Fruit fly (Drosophila melanogaster): ENCODE measurements around the gene JMJD7.

JMJD7 gene

DNA sequence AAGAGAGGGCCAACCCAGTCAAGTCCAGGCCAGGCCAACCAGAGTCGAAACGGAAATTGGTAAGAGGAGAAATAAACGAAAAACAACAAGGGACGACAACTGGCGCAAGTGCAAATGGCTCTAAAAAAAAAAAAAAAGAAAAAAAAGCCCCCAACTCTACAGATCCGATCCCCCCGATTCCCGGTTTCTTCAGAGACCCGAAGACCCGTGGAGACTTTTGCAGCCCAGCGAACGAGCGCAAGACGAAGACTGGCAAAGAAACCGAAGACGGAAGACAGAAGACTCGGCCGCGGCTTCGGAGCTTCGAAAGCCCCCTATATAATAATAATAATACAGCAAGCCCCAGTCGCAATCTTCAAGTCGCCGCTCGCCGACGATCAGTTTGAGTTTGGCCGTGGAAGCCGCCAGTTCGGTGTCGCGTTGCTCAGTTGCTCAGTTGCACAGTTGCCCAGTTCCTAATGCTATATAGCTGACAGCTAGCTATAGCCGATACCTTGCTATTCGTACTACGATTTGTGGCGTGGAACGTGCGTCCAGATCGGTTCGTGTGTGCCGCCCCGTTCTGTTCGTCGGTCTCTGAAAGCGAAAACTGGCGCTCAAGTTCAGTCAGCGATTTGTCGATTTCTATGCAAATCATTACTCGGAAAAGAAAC lies 44.4 kb upstream of the JMJD7 start (continued):
- peak; percentile 29; the same call in 1 of the 2 replicates for TF ChIP-seq Rfx (GFP tag; IDR thresholded peaks at IDR 0.05)
- no peak for TF ChIP-seq Elba2 (GFP tag; optimal IDR thresholded peaks at IDR 0.05)
- TF ChIP-seq CG7839 (tag; optimal IDR thresholded peaks at IDR 0.05), result no peak
- TF ChIP-seq CG11695 (GFP tag; IDR thresholded peaks at IDR 0.05), result no peak
- no peak for TF ChIP-seq Ravus (GFP tag; IDR thresholded peaks at IDR 0.05)
- no peak for TF ChIP-seq CG9876 (GFP tag; optimal IDR thresholded peaks at IDR 0.05)
- no peak for TF ChIP-seq dati (GFP tag; IDR thresholded peaks at IDR 0.05)
- TF ChIP-seq Tbp (GFP tag; optimal IDR thresholded peaks at IDR 0.05), result no peak
- peak; percentile 57 for TF ChIP-seq sqz (GFP tag; optimal IDR thresholded peaks at IDR 0.05)
- TF ChIP-seq gsb (GFP tag; IDR thresholded peaks at IDR 0.05), result no peak
- no peak for TF ChIP-seq CG10147 (GFP tag; optimal IDR thresholded peaks at IDR 0.05)
- TF ChIP-seq CG4282 (GFP tag; optimal IDR thresholded peaks at IDR 0.05), result no peak
- TF ChIP-seq h (optimal IDR thresholded peaks at IDR 0.05), result no peak
- peak; percentile 96 for TF ChIP-seq Deaf1 (tag; optimal IDR thresholded peaks at IDR 0.05)
- no peak for TF ChIP-seq trem (tag; optimal IDR thresholded peaks at IDR 0.05)
- no peak for TF ChIP-seq CG32532 (GFP tag; IDR thresholded peaks at IDR 0.05)
- TF ChIP-seq CG12236 (GFP tag; optimal IDR thresholded peaks at IDR 0.05), result no peak
- no peak for TF ChIP-seq CG17186 (GFP tag; optimal IDR thresholded peaks at IDR 0.05)
- no peak for TF ChIP-seq CG6654 (GFP tag; optimal IDR thresholded peaks at IDR 0.05)
- no peak for TF ChIP-seq slp2 (GFP tag; optimal IDR thresholded peaks at IDR 0.05)
- no peak for TF ChIP-seq CkIIα-i1 (GFP tag; IDR thresholded peaks at IDR 0.05)
- TF ChIP-seq al (GFP tag; IDR thresholded peaks at IDR 0.05), result no peak
- peak; percentile 82 for TF ChIP-seq abd-A (tag; optimal IDR thresholded peaks at IDR 0.05)
- no peak for TF ChIP-seq Stat92E (GFP tag; optimal IDR thresholded peaks at IDR 0.05)
- no peak for TF ChIP-seq schlank (tag; optimal IDR thresholded peaks at IDR 0.05)
- TF ChIP-seq Xrp1 (GFP tag; IDR thresholded peaks at IDR 0.05), result no peak
- TF ChIP-seq CG3838 (GFP tag; optimal IDR thresholded peaks at IDR 0.05), result no peak
- TF ChIP-seq sna (GFP tag; IDR thresholded peaks at IDR 0.05; ENCODE audit: partially characterized antibody), result no peak
- TF ChIP-seq lab (GFP tag; optimal IDR thresholded peaks at IDR 0.05), result no peak
- no peak for TF ChIP-seq CrebB (tag; optimal IDR thresholded peaks at IDR 0.05)
- TF ChIP-seq vnd (GFP tag; IDR thresholded peaks at IDR 0.05; ENCODE audit: partially characterized antibody), result no peak
- TF ChIP-seq HLH54F (GFP tag; optimal IDR thresholded peaks at IDR 0.05), result no peak
- no peak for TF ChIP-seq CG4404 (GFP tag; IDR thresholded peaks at IDR 0.05)
- TF ChIP-seq gcm (GFP tag; optimal IDR thresholded peaks at IDR 0.05), result no peak
- no peak for TF ChIP-seq CG9817 (tag; optimal IDR thresholded peaks at IDR 0.05)
- TF ChIP-seq CG17802 (tag; optimal IDR thresholded peaks at IDR 0.05), result no peak
- no peak for TF ChIP-seq slbo (GFP tag; IDR thresholded peaks at IDR 0.05)
- TF ChIP-seq Poxn (GFP tag; IDR thresholded peaks at IDR 0.05), result no peak
- TF ChIP-seq fd96Cb (tag; optimal IDR thresholded peaks at IDR 0.05), result no peak
- TF ChIP-seq CG13123 (GFP tag; optimal IDR thresholded peaks at IDR 0.05), result no peak
- TF ChIP-seq zfh1 (GFP tag; IDR thresholded peaks at IDR 0.05), result no peak
- peak; percentile 10; the same call in 1 of the 2 replicates for TF ChIP-seq CG1024 (GFP tag; IDR thresholded peaks at IDR 0.05)
- TF ChIP-seq CG14014 (GFP tag; IDR thresholded peaks at IDR 0.05), result no peak
- TF ChIP-seq CG9727 (GFP tag; optimal IDR thresholded peaks at IDR 0.05), result no peak
- TF ChIP-seq CG12769 (tag; optimal IDR thresholded peaks at IDR 0.05), result peak; percentile 84
- TF ChIP-seq Lhr (GFP tag; optimal IDR thresholded peaks at IDR 0.05), result no peak
- no peak for TF ChIP-seq da (GFP tag; optimal IDR thresholded peaks at IDR 0.05)
- TF ChIP-seq ken (GFP tag; IDR thresholded peaks at IDR 0.05), result no peak
- no peak for TF ChIP-seq wdn (GFP tag; IDR thresholded peaks at IDR 0.05)
- TF ChIP-seq ttk (GFP tag; IDR thresholded peaks at IDR 0.05), result no peak
- no peak for TF ChIP-seq CG3065 (GFP tag; optimal IDR thresholded peaks at IDR 0.05)

Measured in whole organism, embryonic.